Worm (Caenorhabditis elegans): ENCODE measurements around the gene gpcp-1.

gpcp-1 gene

DNA sequence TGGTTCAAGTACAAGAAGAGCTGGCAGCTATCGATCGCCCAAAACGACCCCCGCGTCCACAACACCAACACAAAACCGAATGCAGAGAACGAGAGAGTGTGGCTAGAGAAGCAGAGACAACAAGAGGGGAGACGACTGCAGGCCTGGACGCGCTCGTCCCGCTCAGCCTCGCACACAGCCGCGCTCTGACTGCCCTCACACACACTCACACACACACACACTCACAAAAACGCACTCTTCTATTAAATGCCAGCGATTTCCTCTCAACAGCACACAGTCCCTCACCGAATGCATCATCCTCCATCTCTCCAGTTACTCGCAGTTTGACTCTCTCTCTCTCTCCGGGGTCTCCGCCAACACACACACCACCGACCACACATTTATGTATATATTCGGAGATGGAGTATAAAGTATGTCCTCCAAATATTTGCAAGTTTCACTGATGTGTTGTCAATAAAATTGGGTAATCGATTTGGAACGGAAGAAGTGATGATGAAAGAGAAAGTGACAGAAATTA is 17.3 kb upstream of the gpcp-1 start:
- TF ChIP-seq ztf-7 (tag; optimal IDR thresholded peaks at IDR 0.05) (peak; percentile 24), sdz-12 (GFP tag; optimal IDR thresholded peaks at IDR 0.05) (no peak), mep-1 (tag; optimal IDR thresholded peaks at IDR 0.05) (peak; percentile 98), lsy-2 (tag; optimal IDR thresholded peaks at IDR 0.05) (peak; percentile 84 to 85), lir-3 (tag; optimal IDR thresholded peaks at IDR 0.05) (peak; percentile 57), ceh-20 (GFP tag; IDR thresholded peaks at IDR 0.05) (peak; percentile 90), zfp-2 (tag; optimal IDR thresholded peaks at IDR 0.05) (peak; percentile 46), set-16 (GFP tag; IDR thresholded peaks at IDR 0.05) (peak; percentile 95), lin-38 (GFP tag; IDR thresholded peaks at IDR 0.05) (peak; percentile 69), ces-1 (GFP tag; optimal IDR thresholded peaks at IDR 0.05) (peak; percentile 21), dve-1 (tag; optimal IDR thresholded peaks at IDR 0.05; ENCODE audit: insufficient read depth) (peak; percentile 92), F10B5.3 (tag; optimal IDR thresholded peaks at IDR 0.05) (peak; percentile 15), dmd-6 (GFP tag; IDR thresholded peaks at IDR 0.05) (peak; percentile 87), mdt-29 (GFP tag; IDR thresholded peaks at IDR 0.05) (0 out of 2 replicates have a peak, but pooled peaks have one; percentile 32), lin-1 (GFP tag; IDR thresholded peaks at IDR 0.05) (peak; percentile 25; the same call in 1 of the 2 replicates), Y5F2A.4 (GFP tag; optimal IDR thresholded peaks at IDR 0.05) (no peak), arid-1 (GFP tag; conservative IDR thresholded peaks at IDR 0.05) (peak; percentile 73; the same call in 1 of the 2 replicates), duxl-1 (tag; optimal IDR thresholded peaks at IDR 0.05; ENCODE audit: poor library complexity) (peak; percentile 59), ctbp-1 (GFP tag; IDR thresholded peaks at IDR 0.05) (peak; percentile 95), tag-97 (GFP tag; IDR thresholded peaks at IDR 0.05) (peak; percentile 65; the same call in 1 of the 2 replicates), ceh-82 (tag; optimal IDR thresholded peaks at IDR 0.05) (no peak), jun-1 (tag; optimal IDR thresholded peaks at IDR 0.05) (peak; percentile 39), spr-1 (tag; optimal IDR thresholded peaks at IDR 0.05) (peak; percentile 85), ztf-11 (tag; optimal IDR thresholded peaks at IDR 0.05) (no peak), egl-43 (GFP tag; IDR thresholded peaks at IDR 0.05) (no peak), pha-4 (GFP tag; IDR thresholded peaks at IDR 0.05) (peak; percentile 81), pha-4 (tag; optimal IDR thresholded peaks at IDR 0.05) (peak; percentile 90), attf-4 (tag; optimal IDR thresholded peaks at IDR 0.05) (peak; percentile 16), snpc-1.2 (GFP tag; IDR thresholded peaks at IDR 0.05) (no peak), T20F7.1 (GFP tag; optimal IDR thresholded peaks at IDR 0.05) (no peak), nhr-10 (tag; optimal IDR thresholded peaks at IDR 0.05) (peak; percentile 74), ceh-28 (tag; optimal IDR thresholded peaks at IDR 0.05) (peak; percentile 60), mxl-3 (GFP tag; optimal IDR thresholded peaks at IDR 0.05) (peak; percentile 92), Y75B8A.6 (GFP tag; IDR thresholded peaks at IDR 0.05) (0 out of 2 replicates have a peak, but pooled peaks have one; percentile 67), dmd-9 (GFP tag; IDR thresholded peaks at IDR 0.05) (0 out of 2 replicates have a peak, but pooled peaks have one; percentile 43), php-3 (GFP tag; IDR thresholded peaks at IDR 0.05) (peak; percentile 17; the same call in 1 of the 2 replicates), vab-7 (GFP tag; IDR thresholded peaks at IDR 0.05) (peak; percentile 66), daf-16 (GFP tag; optimal IDR thresholded peaks at IDR 0.05) (peak; percentile 41 to 66), daf-16 (tag; optimal IDR thresholded peaks at IDR 0.05) (peak; percentile 64), lim-7 (GFP tag; IDR thresholded peaks at IDR 0.05) (0 out of 2 replicates have a peak, but pooled peaks have one; percentile 39), spr-3 (GFP tag; optimal IDR thresholded peaks at IDR 0.05) (peak; percentile 36), hif-1 (tag; optimal IDR thresholded peaks at IDR 0.05) (peak; percentile 73 to 95), tra-1 (GFP tag; IDR thresholded peaks at IDR 0.05) (peak; percentile 72), madf-9 (GFP tag; conservative IDR thresholded peaks at IDR 0.05) (peak; percentile 90), madf-5 (GFP tag; IDR thresholded peaks at IDR 0.05) (no peak), nhr-48 (tag; optimal IDR thresholded peaks at IDR 0.05) (peak; percentile 84), nhr-6 (tag; optimal IDR thresholded peaks at IDR 0.05) (peak; percentile 83), aha-1 (tag) (peak; percentile 98), nhr-102 (tag; optimal IDR thresholded peaks at IDR 0.05) (peak; percentile 83), gei-8 (GFP tag; optimal IDR thresholded peaks at IDR 0.05) (peak; percentile 16)

Measured in whole organism, L4 larva.